Worm (Caenorhabditis elegans): ENCODE results near the gene Y49E10.27.

The Y49E10.27 gene

DNA sequence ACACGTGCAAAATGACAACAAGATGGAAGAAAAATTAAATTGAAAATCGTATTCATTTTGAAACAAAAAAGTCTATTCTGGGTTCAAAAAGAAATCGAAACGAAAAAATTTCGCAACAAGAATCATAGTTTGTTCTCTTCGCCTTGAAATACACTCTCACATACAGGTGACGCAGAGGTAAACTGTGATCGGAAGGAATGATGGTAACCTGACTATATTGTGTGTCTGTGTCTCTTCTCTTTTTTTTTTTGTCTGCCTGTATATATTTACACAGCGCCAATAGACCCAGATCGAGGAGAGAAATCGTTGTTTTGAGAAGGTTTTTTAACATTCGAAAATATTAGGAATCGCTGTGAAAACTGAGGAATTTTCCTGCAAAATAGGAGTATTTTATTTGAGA lies 10.1 kb upstream of the Y49E10.27 start:
- TF ChIP-seq lin-13 (GFP tag; optimal IDR thresholded peaks at IDR 0.05): no peak
- no peak for TF ChIP-seq peb-1 (tag; optimal IDR thresholded peaks at IDR 0.05)
- no peak for TF ChIP-seq nhr-237 (tag; optimal IDR thresholded peaks at IDR 0.05)
- TF ChIP-seq nhr-23 (tag; optimal IDR thresholded peaks at IDR 0.05): no peak
- TF ChIP-seq fos-1 (tag; optimal IDR thresholded peaks at IDR 0.05): peak; percentile 97
- TF ChIP-seq nhr-129 (tag; optimal IDR thresholded peaks at IDR 0.05): peak; percentile 76
- TF ChIP-seq snpc-4 (tag; optimal IDR thresholded peaks at IDR 0.05): no peak
- TF ChIP-seq sem-4 (tag; optimal IDR thresholded peaks at IDR 0.05): no peak
- TF ChIP-seq gmeb-1 (tag; optimal IDR thresholded peaks at IDR 0.05): peak; percentile 31
- TF ChIP-seq ceh-16 (tag; optimal IDR thresholded peaks at IDR 0.05): no peak
- no peak for TF ChIP-seq lsy-2 (tag; optimal IDR thresholded peaks at IDR 0.05)
- peak; percentile 12 for TF ChIP-seq C34F6.9 (tag; optimal IDR thresholded peaks at IDR 0.05)
- TF ChIP-seq unc-62 (GFP tag; optimal IDR thresholded peaks at IDR 0.05): no peak
- no peak for TF ChIP-seq nhr-6 (tag; optimal IDR thresholded peaks at IDR 0.05)
- TF ChIP-seq Y55F3AM.14 (GFP tag; optimal IDR thresholded peaks at IDR 0.05): no peak
- no peak for TF ChIP-seq crh-2 (tag; optimal IDR thresholded peaks at IDR 0.05)
- no peak for TF ChIP-seq unc-39 (tag; optimal IDR thresholded peaks at IDR 0.05)
- TF ChIP-seq ztf-4 (tag; optimal IDR thresholded peaks at IDR 0.05): no peak
- no peak for TF ChIP-seq nhr-25 (tag; optimal IDR thresholded peaks at IDR 0.05)
- no peak for TF ChIP-seq unc-55 (GFP tag; optimal IDR thresholded peaks at IDR 0.05)
- TF ChIP-seq ztf-1 (GFP tag; conservative IDR thresholded peaks at IDR 0.05): no peak
- TF ChIP-seq nhr-11 (tag; optimal IDR thresholded peaks at IDR 0.05): no peak
- TF ChIP-seq ZK546.5 (tag; optimal IDR thresholded peaks at IDR 0.05): no peak
- no peak for TF ChIP-seq nhr-12 (tag; optimal IDR thresholded peaks at IDR 0.05)
- TF ChIP-seq skn-1 (tag; optimal IDR thresholded peaks at IDR 0.05): no peak
- TF ChIP-seq R02D3.7 (tag; optimal IDR thresholded peaks at IDR 0.05): no peak
- TF ChIP-seq lin-39 (tag; optimal IDR thresholded peaks at IDR 0.05): no peak
- TF ChIP-seq nhr-21 (tag; optimal IDR thresholded peaks at IDR 0.05): no peak
- no peak for TF ChIP-seq lin-11 (tag; optimal IDR thresholded peaks at IDR 0.05)
- no peak for TF ChIP-seq sma-9 (GFP tag; optimal IDR thresholded peaks at IDR 0.05)
- no peak for TF ChIP-seq sma-9 (tag; optimal IDR thresholded peaks at IDR 0.05)
- TF ChIP-seq zag-1 (tag; optimal IDR thresholded peaks at IDR 0.05): no peak
- TF ChIP-seq F13H6.1 (tag; optimal IDR thresholded peaks at IDR 0.05): peak; percentile 45
- TF ChIP-seq nhr-77 (tag; optimal IDR thresholded peaks at IDR 0.05): no peak

DNA sequence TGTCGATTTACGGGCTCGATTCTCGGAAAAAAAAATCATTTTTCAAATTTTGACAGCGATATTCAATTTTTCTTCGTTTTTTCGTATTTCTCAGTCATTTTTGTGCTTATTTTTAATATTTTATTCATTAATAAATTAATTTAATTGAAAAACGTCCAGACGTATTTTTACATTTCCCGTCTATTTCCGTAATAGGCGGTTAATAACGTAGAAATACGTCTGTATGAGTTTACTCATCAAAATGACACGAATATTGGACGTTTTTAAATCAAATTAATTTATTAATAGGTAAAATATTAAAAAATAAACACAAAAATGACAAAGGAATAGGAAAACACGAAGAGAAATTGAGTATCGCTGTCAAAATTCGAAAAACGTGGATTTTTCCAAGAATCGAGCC lies 9.5 kb upstream of the Y49E10.27 start:
- TF ChIP-seq nhr-21 (tag; optimal IDR thresholded peaks at IDR 0.05) (no peak), nhr-25 (tag; optimal IDR thresholded peaks at IDR 0.05) (peak; percentile 94)

DNA sequence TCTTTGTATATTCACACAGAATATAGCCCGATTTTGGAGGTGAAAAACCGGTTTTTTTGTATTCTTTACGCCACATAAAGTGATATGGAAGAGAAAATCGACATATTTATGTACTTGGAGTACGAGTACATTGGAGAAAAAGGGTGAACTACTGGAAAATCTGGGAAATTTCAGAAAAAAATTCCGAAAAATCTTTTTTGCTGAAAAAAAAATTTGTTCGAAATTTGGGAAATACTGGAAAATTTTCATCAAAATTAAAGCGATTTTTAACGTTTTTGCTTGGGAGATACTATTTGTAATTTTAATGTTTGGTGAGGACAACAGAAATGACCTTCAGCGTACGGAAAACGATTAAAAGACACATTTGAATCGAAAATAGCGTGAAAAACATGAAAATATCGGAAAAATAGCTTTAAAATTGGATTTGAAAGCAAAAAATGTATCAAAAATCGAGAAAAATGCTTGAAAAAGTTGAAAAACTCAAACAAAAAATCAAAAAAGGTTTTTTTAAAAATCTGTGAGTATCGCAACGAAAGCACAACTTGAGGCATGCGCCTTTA lies 8.3 kb upstream of the Y49E10.27 start:
- no peak for TF ChIP-seq unc-62 (GFP tag; optimal IDR thresholded peaks at IDR 0.05)
- TF ChIP-seq nhr-12 (tag; optimal IDR thresholded peaks at IDR 0.05): peak; percentile 81
- no peak for TF ChIP-seq fos-1 (tag; optimal IDR thresholded peaks at IDR 0.05)
- peak; percentile 52 for TF ChIP-seq nhr-25 (tag; optimal IDR thresholded peaks at IDR 0.05)
- no peak for TF ChIP-seq lin-39 (tag; optimal IDR thresholded peaks at IDR 0.05)
- TF ChIP-seq mab-5 (tag; optimal IDR thresholded peaks at IDR 0.05): peak; percentile 17

ce11 chrIII:12426558-12426957 lies 7.6 kb upstream of the Y49E10.27 start, which contains the start of gene pie-1:
pie-1 (plus strand) TSS chrIII:12426893.
- TF ChIP-seq lsy-2 (tag; optimal IDR thresholded peaks at IDR 0.05) (no peak), ceh-16 (tag; optimal IDR thresholded peaks at IDR 0.05) (no peak), F13H6.1 (tag; optimal IDR thresholded peaks at IDR 0.05) (no peak), mbf-1 (tag; optimal IDR thresholded peaks at IDR 0.05) (no peak), nhr-12 (tag; optimal IDR thresholded peaks at IDR 0.05) (no peak), elt-3 (tag; optimal IDR thresholded peaks at IDR 0.05) (no peak), lin-39 (tag; optimal IDR thresholded peaks at IDR 0.05) (no peak), Y55F3AM.14 (GFP tag; optimal IDR thresholded peaks at IDR 0.05) (no peak), nhr-237 (tag; optimal IDR thresholded peaks at IDR 0.05) (no peak), ztf-11 (tag; optimal IDR thresholded peaks at IDR 0.05) (no peak), snpc-4 (tag; optimal IDR thresholded peaks at IDR 0.05) (no peak)
